Fruit fly (Drosophila melanogaster) whole organism, adult: ENCODE results near the gene CG11109.

ENCODE experiments used
- CG12768 ChIP-seq: fragments of 200-800 bp; sonication (Bioruptor generic); optimal IDR thresholded peaks from 2 replicates; lab custom pipeline; 2017; ENCODE audit warnings: missing biosample characterization, missing genetic modification characterization, mild to moderate bottlenecking, moderate library complexity, missing genetic modification reagents
- CG14711 ChIP-seq: fragments of 200-800 bp; sonication (Bioruptor generic); optimal IDR thresholded peaks from 2 replicates; lab custom pipeline; 2018; ENCODE audit warnings: missing biosample characterization, mild to moderate bottlenecking, missing genetic modification characterization, moderate library complexity
- CG1620 ChIP-seq: fragments of 200-800 bp; sonication (Bioruptor generic); optimal IDR thresholded peaks from 2 replicates; lab custom pipeline; 2016; ENCODE audit warnings: missing biosample characterization, missing genetic modification characterization
- CG7101 ChIP-seq: fragments of 200-800 bp; sonication (Bioruptor generic); optimal IDR thresholded peaks from 2 replicates; lab custom pipeline; 2018; ENCODE audit warnings: missing biosample characterization, mild to moderate bottlenecking, missing genetic modification characterization, moderate library complexity
- Clk ChIP-seq: fragments of 200-800 bp; sonication (Bioruptor generic); optimal IDR thresholded peaks from 2 replicates; lab custom pipeline; 2017; ENCODE audit warnings: missing biosample characterization, missing genetic modification characterization
- Hr96 ChIP-seq: fragments of 200-800 bp; sonication (Bioruptor generic); optimal IDR thresholded peaks from 2 replicates; lab custom pipeline; 2016; ENCODE audit warnings: missing biosample characterization, missing genetic modification characterization
- Mnt ChIP-seq: fragments of 200-800 bp; sonication (Bioruptor generic); optimal IDR thresholded peaks from 2 replicates; lab custom pipeline; 2016; ENCODE audit warnings: missing biosample characterization, mild to moderate bottlenecking, missing genetic modification characterization
- bab1 ChIP-seq: fragments of 200-800 bp; sonication (Bioruptor generic); optimal IDR thresholded peaks from 3 replicates; lab custom pipeline; 2019; ENCODE audit warnings: missing biosample characterization, mild to moderate bottlenecking, missing genetic modification characterization, moderate library complexity
- cic ChIP-seq: fragments of 200-800 bp; sonication (Bioruptor generic); optimal IDR thresholded peaks from 2 replicates; lab custom pipeline; 2017; ENCODE audit warnings: missing biosample characterization, mild to moderate bottlenecking, missing genetic modification characterization, moderate library complexity
- cnc ChIP-seq, 2 experiments: fragments of >200 bp; optimal IDR thresholded peaks; 2 replicates each; lab custom pipeline; 2017
- kay ChIP-seq: fragments of 200-800 bp; sonication (Bioruptor generic); peaks from one replicate; lab custom pipeline; 2016; ENCODE audit warnings: missing biosample characterization, missing genetic modification characterization, borderline replicate concordance
- ovo ChIP-seq: fragments of 200-800 bp; sonication (Bioruptor generic); optimal IDR thresholded peaks from 2 replicates; lab custom pipeline; 2016; ENCODE audit warnings: missing biosample characterization, missing genetic modification characterization
- pad ChIP-seq: fragments of 200-800 bp; sonication (Bioruptor generic); optimal IDR thresholded peaks from 3 replicates; lab custom pipeline; 2017; ENCODE audit warnings: missing biosample characterization, missing genetic modification characterization, mild to moderate bottlenecking, moderate library complexity, missing genetic modification reagents
- toe ChIP-seq: fragments of 200-800 bp; sonication (Bioruptor generic); optimal IDR thresholded peaks from 2 replicates; lab custom pipeline; 2016; ENCODE audit warnings: missing biosample characterization, missing genetic modification characterization

dm6 chr3L:22909914-22910541 is 38.0 kb downstream of the CG11109 start, which contains the start of gene CG12768:
- TF ChIP-seq Mnt (GFP tag; lab: Kevin White, UChicago) (no peak), bab1 (GFP tag; lab: Kevin White, UChicago) (no peak), ovo (GFP tag; lab: Kevin White, UChicago) (no peak), CG14711 (tag; lab: Kevin White, UChicago) (no peak), CG1620 (GFP tag; lab: Kevin White, UChicago) (no peak), cnc (optimal IDR thresholded peaks at IDR 0.05; lab: Kevin White, UChicago) (no peak), pad (GFP tag; lab: Kevin White, UChicago) (no peak), toe (GFP tag; lab: Kevin White, UChicago) (no peak), Hr96 (GFP tag; lab: Kevin White, UChicago) (no peak), Clk (no peak), kay (GFP tag; lab: Kevin White, UChicago) (no peak), cic (GFP tag; lab: Kevin White, UChicago) (no peak), CG12768 (GFP tag; lab: Kevin White, UChicago) (no peak), CG7101 (tag; lab: Kevin White, UChicago) (no peak)
